Worm (Caenorhabditis elegans) whole organism, late embryonic: ENCODE data around the gene Y50D7A.3.

Source experiments
- F13H6.1 ChIP-seq: sonication (generic microtip); optimal IDR thresholded peaks from 2 replicates; lab custom pipeline; 2016; ENCODE audit warnings: missing genetic modification characterization, missing compliant biosample characterization
- K09A11.1 ChIP-seq: sonication (generic microtip); optimal IDR thresholded peaks from 2 replicates; lab custom pipeline; 2017; ENCODE audit warnings: antibody characterized with exemption, mild to moderate bottlenecking, missing genetic modification characterization, missing compliant biosample characterization; ENCODE audit not compliant: insufficient read depth
- T23F11.4 ChIP-seq: fragments of 200-800 bp; sonication (Bioruptor generic); optimal IDR thresholded peaks from 2 replicates; lab custom pipeline; 2018; ENCODE audit warnings: mild to moderate bottlenecking, missing genetic modification characterization, missing compliant biosample characterization
- Y22D7AL.16 ChIP-seq: sonication (generic microtip); optimal IDR thresholded peaks from 2 replicates; lab custom pipeline; 2016; ENCODE audit warnings: missing genetic modification characterization, missing compliant biosample characterization
- ahr-1 ChIP-seq: sonication (generic microtip); optimal IDR thresholded peaks from 2 replicates; lab custom pipeline; 2016; ENCODE audit warnings: missing genetic modification characterization, missing compliant biosample characterization
- ama-1 ChIP-seq: fragments of 150-350 bp; optimal IDR thresholded peaks from 2 replicates; lab custom pipeline; 2014
- ceh-18 ChIP-seq: sonication (generic microtip); optimal IDR thresholded peaks from 2 replicates; lab custom pipeline; 2016; ENCODE audit warnings: missing genetic modification characterization, missing compliant biosample characterization
- ceh-19 ChIP-seq: fragments of 200-800 bp; sonication (Bioruptor generic); optimal IDR thresholded peaks from 2 replicates; lab custom pipeline; 2018; ENCODE audit warnings: mild to moderate bottlenecking, missing genetic modification characterization, missing compliant biosample characterization
- ceh-22 ChIP-seq: sonication (generic microtip); optimal IDR thresholded peaks from 2 replicates; lab custom pipeline; 2017; ENCODE audit warnings: missing biosample characterization, missing genetic modification characterization
- ceh-24 ChIP-seq: sonication (generic microtip); optimal IDR thresholded peaks from 2 replicates; lab custom pipeline; 2016; ENCODE audit warnings: mild to moderate bottlenecking, missing genetic modification characterization, missing compliant biosample characterization
- ceh-30 ChIP-seq: fragments of 150-350 bp; optimal IDR thresholded peaks from 2 replicates; lab custom pipeline; 2014; ENCODE audit warnings: missing biosample characterization, missing genetic modification characterization
- ceh-31 ChIP-seq: sonication (generic microtip); optimal IDR thresholded peaks from 2 replicates; lab custom pipeline; 2016; ENCODE audit warnings: missing genetic modification characterization, missing compliant biosample characterization
- ceh-48 ChIP-seq: sonication (generic microtip); optimal IDR thresholded peaks from 2 replicates; lab custom pipeline; 2016; ENCODE audit warnings: missing genetic modification characterization, inconsistent platforms, missing compliant biosample characterization
- ceh-6 ChIP-seq: fragments of 200-800 bp; sonication (Bioruptor generic); optimal IDR thresholded peaks from 2 replicates; lab custom pipeline; 2018; ENCODE audit warnings: mild to moderate bottlenecking, missing genetic modification characterization, missing compliant biosample characterization
- dmd-4 ChIP-seq: sonication (generic microtip); optimal IDR thresholded peaks from 2 replicates; lab custom pipeline; 2016; ENCODE audit warnings: borderline replicate concordance, missing genetic modification characterization, missing compliant biosample characterization
- ets-4 ChIP-seq: sonication (generic microtip); optimal IDR thresholded peaks from 2 replicates; lab custom pipeline; 2016; ENCODE audit warnings: missing genetic modification characterization, missing compliant biosample characterization
- fkh-10 ChIP-seq: fragments of 150-350 bp; optimal IDR thresholded peaks from 2 replicates; lab custom pipeline; 2014; ENCODE audit warnings: missing biosample characterization, missing genetic modification reagents, missing genetic modification characterization
- gmeb-2 ChIP-seq: sonication (generic microtip); optimal IDR thresholded peaks from 2 replicates; lab custom pipeline; 2016; ENCODE audit warnings: missing genetic modification characterization, inconsistent platforms, missing compliant biosample characterization
- hlh-15 ChIP-seq: sonication (generic microtip); optimal IDR thresholded peaks from 2 replicates; lab custom pipeline; 2016; ENCODE audit warnings: missing genetic modification characterization, missing compliant biosample characterization
- hlh-8 ChIP-seq: sonication (generic microtip); optimal IDR thresholded peaks from 2 replicates; lab custom pipeline; 2016; ENCODE audit warnings: missing genotype, missing genetic modification characterization, missing compliant biosample characterization
- lim-6 ChIP-seq: sonication (generic microtip); optimal IDR thresholded peaks from 2 replicates; lab custom pipeline; 2016; ENCODE audit warnings: missing genetic modification characterization, missing compliant biosample characterization
- lin-11 ChIP-seq: fragments of 200-800 bp; sonication (Bioruptor generic); optimal IDR thresholded peaks from 2 replicates; lab custom pipeline; 2018; ENCODE audit warnings: mild to moderate bottlenecking, missing genetic modification characterization, missing compliant biosample characterization
- mec-3 ChIP-seq: sonication (generic microtip); optimal IDR thresholded peaks from 2 replicates; lab custom pipeline; 2016; ENCODE audit warnings: borderline replicate concordance, missing genetic modification characterization, missing compliant biosample characterization
- nfya-1 ChIP-seq: sonication (generic microtip); optimal IDR thresholded peaks from 2 replicates; lab custom pipeline; 2017; ENCODE audit warnings: missing genetic modification characterization, mild to moderate bottlenecking, missing compliant biosample characterization, antibody characterized with exemption, moderate library complexity
- npax-4 ChIP-seq: sonication (generic microtip); optimal IDR thresholded peaks from 2 replicates; lab custom pipeline; 2016; ENCODE audit warnings: missing genetic modification characterization, missing compliant biosample characterization
- odd-2 ChIP-seq: sonication (generic microtip); optimal IDR thresholded peaks from 2 replicates; lab custom pipeline; 2017; ENCODE audit warnings: antibody characterized with exemption, mild to moderate bottlenecking, missing genetic modification characterization, missing compliant biosample characterization
- pag-3 ChIP-seq: sonication (generic microtip); optimal IDR thresholded peaks from 2 replicates; lab custom pipeline; 2016; ENCODE audit warnings: missing compliant biosample characterization, missing genetic modification characterization, borderline replicate concordance
- pqm-1 ChIP-seq: sonication (generic microtip); optimal IDR thresholded peaks from 2 replicates; lab custom pipeline; 2016; ENCODE audit warnings: missing genetic modification characterization, missing compliant biosample characterization
- ref-2 ChIP-seq: sonication (generic microtip); optimal IDR thresholded peaks from 2 replicates; lab custom pipeline; 2016; ENCODE audit warnings: missing genetic modification characterization, missing compliant biosample characterization
- sox-2 ChIP-seq: fragments of 200-800 bp; sonication (Bioruptor generic); IDR thresholded peaks from 2 replicates; pipeline ENCODE4 v1.3.6; 2022; ENCODE audit warnings: missing genetic modification reagents, missing genetic modification characterization, missing compliant biosample characterization
- sox-4 ChIP-seq: sonication (generic microtip); optimal IDR thresholded peaks from 2 replicates; lab custom pipeline; 2017; ENCODE audit warnings: mild to moderate bottlenecking, missing genetic modification characterization, inconsistent platforms, missing compliant biosample characterization
- syd-9 ChIP-seq: sonication (generic microtip); optimal IDR thresholded peaks from 2 replicates; lab custom pipeline; 2016; ENCODE audit warnings: mild to moderate bottlenecking, missing genetic modification characterization, moderate library complexity, missing compliant biosample characterization
- tbx-2 ChIP-seq: sonication (generic microtip); optimal IDR thresholded peaks from 2 replicates; lab custom pipeline; 2016; ENCODE audit warnings: missing genetic modification characterization, missing compliant biosample characterization
- tbx-7 ChIP-seq: sonication (generic microtip); optimal IDR thresholded peaks from 2 replicates; lab custom pipeline; 2016; ENCODE audit warnings: missing genotype, missing genetic modification characterization, missing compliant biosample characterization
- unc-42 ChIP-seq: sonication (generic microtip); optimal IDR thresholded peaks from 2 replicates; lab custom pipeline; 2016; ENCODE audit warnings: missing genotype, missing genetic modification characterization, missing compliant biosample characterization
- zip-5 ChIP-seq: sonication (generic microtip); optimal IDR thresholded peaks from 2 replicates; lab custom pipeline; 2016; ENCODE audit warnings: missing genetic modification characterization, missing compliant biosample characterization
- ztf-16 ChIP-seq: sonication (generic microtip); optimal IDR thresholded peaks from 2 replicates; lab custom pipeline; 2017; ENCODE audit warnings: missing genetic modification characterization, missing compliant biosample characterization

Y50D7A.3 gene

DNA sequence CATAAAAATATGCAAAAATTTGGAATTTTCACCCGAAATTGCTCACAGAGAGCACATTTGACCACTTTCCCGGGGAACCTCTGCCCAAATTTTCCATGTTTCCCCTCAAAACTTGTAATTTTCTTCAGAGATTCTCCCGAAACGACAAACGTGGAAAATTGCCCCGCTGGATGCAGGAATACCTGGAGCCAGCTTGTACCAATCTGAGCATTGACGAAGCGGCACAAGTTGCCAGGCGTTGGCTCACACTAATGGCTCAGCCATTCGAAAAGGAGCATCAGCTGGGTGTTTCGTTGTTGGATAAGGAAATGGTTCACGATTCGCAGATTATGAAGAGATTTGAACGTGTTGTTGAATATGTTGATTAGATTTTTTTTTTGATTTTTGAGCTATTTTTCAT lies 28.2 kb downstream of the Y50D7A.3 start:
- TF ChIP-seq lin-11: no peak
- no peak for TF ChIP-seq pqm-1 (tag; lab: Kevin White, UChicago)
- TF ChIP-seq ceh-22 (tag; lab: Kevin White, UChicago): no peak
- TF ChIP-seq tbx-7 (tag; lab: Kevin White, UChicago): no peak
- TF ChIP-seq ama-1 (lab: Kevin White, UChicago): no peak
- TF ChIP-seq gmeb-2 (tag; lab: Kevin White, UChicago): no peak
- TF ChIP-seq ets-4 (tag; lab: Kevin White, UChicago): no peak
- no peak for TF ChIP-seq syd-9 (tag; lab: Kevin White, UChicago)
- TF ChIP-seq hlh-8 (tag; lab: Kevin White, UChicago): no peak
- TF ChIP-seq tbx-2 (tag; lab: Kevin White, UChicago): no peak
- TF ChIP-seq mec-3 (tag; lab: Kevin White, UChicago): no peak
- TF ChIP-seq ceh-24 (tag; lab: Kevin White, UChicago): no peak
- no peak for TF ChIP-seq ceh-48 (tag; lab: Kevin White, UChicago)
- TF ChIP-seq npax-4: no peak
- TF ChIP-seq sox-4 (tag; lab: Kevin White, UChicago): no peak
- TF ChIP-seq ceh-6 (GFP tag; lab: Kevin White, UChicago): no peak
- TF ChIP-seq ceh-31 (tag; lab: Kevin White, UChicago): no peak
- TF ChIP-seq T23F11.4: no peak

DNA sequence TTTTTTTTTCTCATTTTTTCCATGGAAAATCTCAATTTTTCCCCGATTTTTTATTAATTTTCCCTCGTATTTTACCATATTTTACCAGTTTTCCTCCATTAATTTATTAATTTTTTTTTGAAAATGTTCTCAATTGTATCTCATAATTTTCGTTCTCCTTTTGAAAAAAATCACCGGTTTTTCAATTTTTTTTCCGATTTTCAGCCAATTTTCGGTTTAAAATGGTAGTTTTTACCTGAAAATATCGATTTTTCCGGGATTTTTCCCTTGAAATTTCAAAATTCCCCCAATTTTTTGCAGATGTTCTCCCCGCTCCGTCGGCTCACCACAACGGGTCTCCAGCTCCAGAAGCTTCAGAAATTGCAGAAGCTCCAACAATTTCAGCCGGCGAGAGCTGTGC lies 29.5 kb downstream of the Y50D7A.3 start, which contains the start of gene taco-1:
Gene taco-1, plus strand, starts transcription at position 301 of the 400 bp plus-strand sequence.
- TF ChIP-seq gmeb-2 (tag; lab: Kevin White, UChicago) (no peak), odd-2 (tag; lab: Kevin White, UChicago) (no peak), ahr-1 (tag; lab: Kevin White, UChicago) (no peak), ceh-18 (tag; lab: Kevin White, UChicago) (no peak), pag-3 (no peak), dmd-4 (tag; lab: Kevin White, UChicago) (no peak), ceh-19 (GFP tag; lab: Kevin White, UChicago) (no peak), K09A11.1 (tag; lab: Kevin White, UChicago) (no peak), sox-4 (tag; lab: Kevin White, UChicago) (no peak), unc-42 (tag; lab: Kevin White, UChicago) (no peak), ref-2 (no peak), sox-2 (GFP tag; lab: Robert Waterston, UW) (no peak)

ce11 chrIII:292340-292739 lies 38.0 kb downstream of the Y50D7A.3 start, which contains the start of gene Y50D7A.1:
Gene Y50D7A.1 (plus strand): TSS chrIII:292640.
- no peak for TF ChIP-seq zip-5 (tag; lab: Kevin White, UChicago)
- no peak for TF ChIP-seq ceh-30 (tag; lab: Kevin White, UChicago)
- TF ChIP-seq F13H6.1: no peak
- TF ChIP-seq ceh-19 (GFP tag; lab: Kevin White, UChicago): no peak
- TF ChIP-seq pag-3: no peak
- no peak for TF ChIP-seq nfya-1
- no peak for TF ChIP-seq syd-9 (tag; lab: Kevin White, UChicago)
- no peak for TF ChIP-seq ref-2
- TF ChIP-seq ama-1 (lab: Kevin White, UChicago): no peak
- TF ChIP-seq Y22D7AL.16: no peak

ce11 chrIII:294527-294926 lies 40.2 kb downstream of the Y50D7A.3 start, which contains the start of gene Y50D7A.13:
Gene Y50D7A.13 (minus strand): TSS chrIII:294627.
- TF ChIP-seq hlh-15 (tag; lab: Kevin White, UChicago) (no peak), fkh-10 (no peak), ztf-16 (no peak), lim-6 (tag; lab: Kevin White, UChicago) (no peak), hlh-8 (tag; lab: Kevin White, UChicago) (no peak), dmd-4 (tag; lab: Kevin White, UChicago) (no peak)
